Fruit fly (Drosophila melanogaster) whole organism, embryonic: ENCODE measurements around the gene Tango5.

ENCODE experiments used
- Asciz ChIP-seq: fragments of 200-800 bp; sonication (Bioruptor generic); optimal IDR thresholded peaks from 2 replicates; lab custom pipeline; 2017; ENCODE audit warnings: missing biosample characterization, mild to moderate bottlenecking, missing genetic modification characterization, missing genetic modification reagents
- CG10147 ChIP-seq: fragments of 200-800 bp; sonication (Bioruptor generic); optimal IDR thresholded peaks from 2 replicates; lab custom pipeline; 2019; ENCODE audit warnings: missing biosample characterization, mild to moderate bottlenecking, missing genetic modification characterization, moderate library complexity
- CG11504 ChIP-seq: fragments of 200-800 bp; sonication (Bioruptor generic); optimal IDR thresholded peaks from 3 replicates; lab custom pipeline; 2019; ENCODE audit warnings: missing biosample characterization, mild to moderate bottlenecking, missing genetic modification characterization, moderate library complexity
- CG14860 ChIP-seq: fragments of 200-800 bp; sonication (Bioruptor generic); IDR thresholded peaks from 3 replicates; pipeline ENCODE4 v1.3.6; 2022; ENCODE audit warnings: missing biosample characterization, missing genetic modification characterization; ENCODE audit not compliant: partially characterized antibody
- CG2199 ChIP-seq: fragments of 200-800 bp; sonication (Bioruptor generic); IDR thresholded peaks from 3 replicates; pipeline ENCODE4 v1.3.6; 2022; ENCODE audit warnings: missing biosample characterization, missing genetic modification characterization
- CG3065 ChIP-seq: fragments of 200-800 bp; sonication (Bioruptor generic); optimal IDR thresholded peaks from 2 replicates; lab custom pipeline; 2016; ENCODE audit warnings: missing biosample characterization, missing genetic modification characterization
- CG31224 ChIP-seq: fragments of 200-800 bp; sonication (Bioruptor generic); IDR thresholded peaks from 2 replicates; pipeline ENCODE4 v1.3.6; 2022; ENCODE audit warnings: missing biosample characterization, missing genetic modification characterization
- CG3407 ChIP-seq: fragments of 200-800 bp; sonication (Bioruptor generic); optimal IDR thresholded peaks from 2 replicates; lab custom pipeline; 2018; ENCODE audit warnings: missing biosample characterization, mild to moderate bottlenecking, missing genetic modification characterization
- CG5180 ChIP-seq: fragments of 200-800 bp; sonication (Bioruptor generic); optimal IDR thresholded peaks from 3 replicates; lab custom pipeline; 2017; ENCODE audit warnings: missing biosample characterization, missing genetic modification characterization, mild to moderate bottlenecking, moderate library complexity, missing genetic modification reagents
- CG6791 ChIP-seq: fragments of 200-800 bp; sonication (Bioruptor generic); IDR thresholded peaks from 3 replicates; pipeline ENCODE4 v1.3.6; 2022; ENCODE audit warnings: missing biosample characterization, missing genetic modification characterization; ENCODE audit not compliant: partially characterized antibody
- CG8281 ChIP-seq: fragments of 200-800 bp; sonication (Bioruptor generic); optimal IDR thresholded peaks from 2 replicates; lab custom pipeline; 2018; ENCODE audit warnings: missing biosample characterization, mild to moderate bottlenecking, missing genetic modification characterization, moderate library complexity
- CG8290 ChIP-seq, 3 experiments: fragments of 200-800 bp; sonication (Bioruptor generic); optimal IDR thresholded peaks; 2 replicates each; lab custom pipeline; 2016 to 2019; ENCODE audit warnings: missing biosample characterization in 3 of 3, missing genetic modification characterization in 3 of 3, mild to moderate bottlenecking in 2 of 3, moderate library complexity in 1 of 3
- CG9876 ChIP-seq: fragments of 200-800 bp; sonication (Bioruptor generic); optimal IDR thresholded peaks from 2 replicates; lab custom pipeline; 2016; ENCODE audit warnings: missing biosample characterization, missing genetic modification characterization
- CTCF ChIP-seq: fragments of 200-800 bp; sonication (Bioruptor generic); optimal IDR thresholded peaks from 2 replicates; lab custom pipeline; 2017; ENCODE audit warnings: missing biosample characterization, mild to moderate bottlenecking, missing genetic modification characterization, moderate library complexity
- CrebB ChIP-seq: fragments of 200-800 bp; sonication (Bioruptor generic); optimal IDR thresholded peaks from 3 replicates; lab custom pipeline; 2018; ENCODE audit warnings: missing biosample characterization, mild to moderate bottlenecking, missing genetic modification characterization
- D19A ChIP-seq: fragments of 200-800 bp; optimal IDR thresholded peaks from 3 replicates; lab custom pipeline; 2019; ENCODE audit warnings: missing biosample characterization, mild to moderate bottlenecking, missing genetic modification characterization, moderate library complexity
- Dip2 ChIP-seq: fragments of 200-800 bp; sonication (Bioruptor generic); IDR thresholded peaks from 2 replicates; pipeline ENCODE4 v1.3.6; 2022; ENCODE audit warnings: missing biosample characterization, missing genetic modification characterization
- Ets65A ChIP-seq: fragments of 200-800 bp; sonication (Bioruptor generic); peaks from one replicate; lab custom pipeline; 2016; ENCODE audit warnings: missing biosample characterization, missing genetic modification characterization
- Ets97D ChIP-seq: fragments of 200-800 bp; sonication (Bioruptor generic); optimal IDR thresholded peaks from 3 replicates; lab custom pipeline; 2016; ENCODE audit warnings: missing biosample characterization, missing genetic modification characterization
- GATAe ChIP-seq: fragments of 200-800 bp; sonication (Bioruptor generic); conservative IDR thresholded peaks from 2 replicates; pipeline ENCODE4 v1.3.6; 2022; ENCODE audit warnings: missing biosample characterization, missing genetic modification characterization
- HLH54F ChIP-seq: fragments of 200-800 bp; sonication (Bioruptor generic); optimal IDR thresholded peaks from 3 replicates; lab custom pipeline; 2016; ENCODE audit warnings: missing biosample characterization, missing genetic modification characterization
- Pdp1 ChIP-seq, 2 experiments: fragments of 200-800 bp; sonication (Bioruptor generic); optimal IDR thresholded peaks; 3 replicates each; lab custom pipeline; 2016; ENCODE audit warnings: missing biosample characterization in 2 of 2, missing genetic modification characterization in 2 of 2, mild to moderate bottlenecking in 1 of 2, moderate library complexity in 1 of 2
- Scr ChIP-seq: fragments of 200-800 bp; sonication (Bioruptor generic); IDR thresholded peaks from 2 replicates; pipeline ENCODE4 v1.3.6; 2022; ENCODE audit warnings: missing biosample characterization, missing genetic modification characterization; ENCODE audit not compliant: partially characterized antibody
- Sox100B ChIP-seq: fragments of 200-800 bp; sonication (Bioruptor generic); optimal IDR thresholded peaks from 3 replicates; lab custom pipeline; 2018; ENCODE audit warnings: missing biosample characterization, mild to moderate bottlenecking, missing genetic modification characterization
- cg ChIP-seq: fragments of 200-800 bp; sonication (Bioruptor generic); optimal IDR thresholded peaks from 3 replicates; lab custom pipeline; 2019; ENCODE audit warnings: missing biosample characterization, mild to moderate bottlenecking, missing genetic modification characterization, moderate library complexity
- crol ChIP-seq: fragments of 200-800 bp; sonication (Bioruptor generic); IDR thresholded peaks from 2 replicates; pipeline ENCODE4 v1.3.6; 2022; ENCODE audit warnings: missing biosample characterization, missing genetic modification characterization
- eyg ChIP-seq: fragments of 200-800 bp; sonication (Bioruptor generic); optimal IDR thresholded peaks from 3 replicates; lab custom pipeline; 2016; ENCODE audit warnings: missing biosample characterization, missing genetic modification characterization
- grn ChIP-seq: fragments of 200-800 bp; sonication (Bioruptor generic); optimal IDR thresholded peaks from 3 replicates; lab custom pipeline; 2017; ENCODE audit warnings: missing biosample characterization, missing genetic modification characterization
- insv ChIP-seq, 2 experiments: fragments of 200-800 bp; sonication (Bioruptor generic); optimal IDR thresholded peaks; 3 replicates each; lab custom pipeline; 2016 to 2018; ENCODE audit warnings: missing biosample characterization in 2 of 2, missing genetic modification characterization in 2 of 2
- ken ChIP-seq: fragments of 200-800 bp; sonication (Bioruptor generic); IDR thresholded peaks from 3 replicates; pipeline ENCODE4 v1.3.6; 2022; ENCODE audit warnings: missing biosample characterization, missing genetic modification characterization
- peb ChIP-seq: fragments of 200-800 bp; sonication (Bioruptor generic); IDR thresholded peaks from 2 replicates; pipeline ENCODE4 v1.3.6; 2022; ENCODE audit warnings: missing biosample characterization, missing genetic modification characterization
- pita ChIP-seq: fragments of 200-800 bp; sonication (Bioruptor generic); optimal IDR thresholded peaks from 2 replicates; lab custom pipeline; 2017; ENCODE audit warnings: missing biosample characterization, mild to moderate bottlenecking, missing genetic modification characterization
- seq ChIP-seq: fragments of 200-800 bp; sonication (Bioruptor generic); IDR thresholded peaks from 2 replicates; pipeline ENCODE4 v1.3.6; 2022; ENCODE audit warnings: missing biosample characterization, missing genetic modification characterization
- so ChIP-seq: fragments of 200-800 bp; sonication (Bioruptor generic); IDR thresholded peaks from 3 replicates; pipeline ENCODE4 v1.3.6; 2022; ENCODE audit warnings: missing biosample characterization, missing genetic modification characterization
- sqz ChIP-seq: fragments of 200-800 bp; sonication (Bioruptor generic); optimal IDR thresholded peaks from 3 replicates; lab custom pipeline; 2018; ENCODE audit warnings: missing biosample characterization, mild to moderate bottlenecking, missing genetic modification characterization
- stwl ChIP-seq: fragments of 200-800 bp; sonication (Bioruptor generic); optimal IDR thresholded peaks from 3 replicates; lab custom pipeline; 2018; ENCODE audit warnings: missing biosample characterization, mild to moderate bottlenecking, missing genetic modification characterization, moderate library complexity
- tap ChIP-seq: fragments of 200-800 bp; optimal IDR thresholded peaks from 3 replicates; lab custom pipeline; 2019; ENCODE audit warnings: missing biosample characterization, mild to moderate bottlenecking, missing genetic modification characterization, moderate library complexity
- tna ChIP-seq: fragments of 200-800 bp; sonication (Bioruptor generic); IDR thresholded peaks from 2 replicates; pipeline ENCODE4 v1.3.6; 2022; ENCODE audit warnings: missing biosample characterization, missing genetic modification characterization; ENCODE audit not compliant: partially characterized antibody
- trem ChIP-seq: fragments of 200-800 bp; optimal IDR thresholded peaks from 3 replicates; lab custom pipeline; 2019; ENCODE audit warnings: missing biosample characterization, mild to moderate bottlenecking, missing genetic modification characterization, moderate library complexity
- twi ChIP-seq: fragments of 200-800 bp; optimal IDR thresholded peaks from 2 replicates; lab custom pipeline; 2019; ENCODE audit warnings: missing biosample characterization, mild to moderate bottlenecking, missing genetic modification characterization, moderate library complexity
- vvl ChIP-seq: fragments of 200-800 bp; sonication (Bioruptor generic); IDR thresholded peaks from 2 replicates; pipeline ENCODE4 v1.3.6; 2022; ENCODE audit warnings: missing biosample characterization, missing genetic modification characterization

The Tango5 gene

DNA sequence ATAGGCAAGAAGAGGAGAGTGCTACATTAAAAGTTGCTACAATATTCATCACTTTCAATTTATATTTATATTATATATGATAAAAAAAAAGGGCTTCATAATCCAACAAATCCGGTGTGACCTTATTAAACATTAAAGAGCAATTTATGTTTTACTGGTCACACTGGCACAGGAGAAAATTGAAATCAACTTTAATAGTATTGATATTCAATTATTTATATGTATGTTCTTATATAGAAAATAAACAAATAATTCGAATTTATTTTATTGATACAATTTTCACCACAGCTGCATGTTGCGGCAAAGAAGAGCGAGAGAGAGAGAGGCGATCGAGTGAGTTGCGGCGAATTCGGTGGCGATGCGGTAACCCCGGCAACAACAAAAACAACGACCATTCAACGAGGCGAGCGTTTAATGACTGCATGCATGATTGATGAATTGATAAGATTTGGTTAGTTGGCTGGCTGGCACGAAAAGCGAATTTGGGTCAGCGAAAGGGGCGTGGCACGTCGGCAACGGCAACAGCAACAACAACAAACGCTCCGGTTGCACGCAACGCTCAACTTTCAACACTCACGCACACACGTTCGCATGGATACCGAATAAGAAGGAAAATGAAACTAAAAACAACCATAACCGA, 34.9 kb downstream of the Tango5 start (continued):
- TF ChIP-seq CG8281 (tag; lab: Kevin White, UChicago) (peak; percentile 99), stwl (peak; percentile 95), CG5180 (peak; percentile 57), Ets97D (no peak), D19A (peak; percentile 11), Sox100B (GFP tag; lab: Kevin White, UChicago) (peak; percentile 3), sqz (GFP tag; lab: Kevin White, UChicago) (peak; percentile 20), grn (GFP tag; lab: Kevin White, UChicago) (peak; percentile 85), GATAe (GFP tag; lab: Robert Waterston, UW) (no peak), CG3065 (GFP tag; lab: Kevin White, UChicago) (peak; percentile 83), CG2199 (GFP tag; lab: Robert Waterston, UW) (0 out of 3 replicates have a peak, but pooled peaks have one; percentile 73), eyg (GFP tag; lab: Kevin White, UChicago) (no peak), Ets65A (GFP tag; lab: Kevin White, UChicago) (peak; percentile 72), CrebB (tag; lab: Kevin White, UChicago) (no peak)
- TF ChIP-seq, all 482 proteins: peak for 20

DNA sequence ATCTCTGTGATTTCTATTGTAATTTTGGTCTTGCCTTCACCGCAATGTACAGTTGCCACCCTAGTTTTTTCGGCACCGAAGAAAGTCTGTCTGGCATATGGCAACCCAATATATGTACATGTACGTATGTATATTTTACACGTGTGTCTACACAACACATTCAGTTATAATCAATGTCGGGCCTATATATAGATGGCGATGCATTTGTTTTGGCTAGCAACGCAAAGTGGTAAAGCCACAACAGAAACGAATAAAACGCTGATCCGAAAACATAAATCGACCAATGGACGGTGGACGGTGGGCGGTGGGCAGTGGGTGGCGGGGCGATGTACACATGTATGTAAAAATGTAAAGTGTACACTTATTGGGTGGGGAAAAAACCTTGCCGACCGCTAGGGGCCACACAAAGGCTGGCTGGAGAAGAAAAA, 35.7 kb downstream of the Tango5 start:
- no peak for TF ChIP-seq Asciz
- peak; percentile 60 for TF ChIP-seq crol (GFP tag; lab: Robert Waterston, UW)
- TF ChIP-seq CTCF (GFP tag; lab: Kevin White, UChicago): peak; percentile 89
- no peak for TF ChIP-seq tna (GFP tag; lab: Robert Waterston, UW)
- TF ChIP-seq trem: peak; percentile 25
- TF ChIP-seq tap (tag; lab: Kevin White, UChicago): no peak
- TF ChIP-seq ken (GFP tag; lab: Robert Waterston, UW): 0 out of 3 replicates have a peak, but pooled peaks have one; percentile 19
- TF ChIP-seq CG14860 (GFP tag; lab: Robert Waterston, UW): 0 out of 3 replicates have a peak, but pooled peaks have one; percentile 19
- no peak for TF ChIP-seq CG3407 (GFP tag; lab: Kevin White, UChicago)
- no peak for TF ChIP-seq CG10147 (GFP tag; lab: Kevin White, UChicago)
- TF ChIP-seq twi (tag; lab: Kevin White, UChicago): peak; percentile 71
- TF ChIP-seq CG8290 (GFP tag; optimal IDR thresholded peaks at IDR 0.05; lab: Kevin White, UChicago): peak; percentile 9
- no peak for TF ChIP-seq CG8290 (tag; optimal IDR thresholded peaks at IDR 0.05; lab: Kevin White, UChicago)
- TF ChIP-seq Pdp1 (GFP tag; optimal IDR thresholded peaks at IDR 0.05; lab: Kevin White, UChicago): no peak
- peak; percentile 0 for TF ChIP-seq CG11504 (tag; lab: Kevin White, UChicago)
- no peak for TF ChIP-seq Scr (GFP tag; lab: Robert Waterston, UW)
- 0 out of 3 replicates have a peak, but pooled peaks have one; percentile 12 for TF ChIP-seq CG6791 (GFP tag; lab: Robert Waterston, UW)
- TF ChIP-seq CG9876 (GFP tag; lab: Kevin White, UChicago): no peak
- no peak for TF ChIP-seq seq
- peak in 1 of 2 experiments; percentile 31 for TF ChIP-seq insv (GFP tag; optimal IDR thresholded peaks at IDR 0.05; lab: Kevin White, UChicago)
- TF ChIP-seq CG31224: no peak
- TF ChIP-seq stwl: peak; percentile 60
- no peak for TF ChIP-seq vvl (GFP tag; lab: Robert Waterston, UW)
- peak; percentile 52; the same call in 1 of the 3 replicates for TF ChIP-seq CG2199 (GFP tag; lab: Robert Waterston, UW)
- peak; percentile 75 for TF ChIP-seq Dip2 (GFP tag; lab: Robert Waterston, UW)
- TF ChIP-seq so (GFP tag; lab: Robert Waterston, UW): no peak
- TF ChIP-seq cg: peak; percentile 26
- TF ChIP-seq peb (GFP tag; lab: Robert Waterston, UW): no peak
- TF ChIP-seq pita (GFP tag; lab: Kevin White, UChicago): peak; percentile 32
- TF ChIP-seq HLH54F (GFP tag; lab: Kevin White, UChicago): no peak
